Worm (Caenorhabditis elegans) whole organism, L1 larva: ENCODE data around the gene R08D7.4.
"Not testable (repeated sequence)": the region's sequence is repeated elsewhere in the genome, so short reads cannot be mapped to it uniquely, and the experiment has no call there.

Experiments used
- ama-1 ChIP-seq: fragments of 150-350 bp; optimal IDR thresholded peaks from 2 replicates; lab custom pipeline; 2014
- dpl-1 ChIP-seq, 3 experiments: fragments of 150-350 bp in 2 of 3; sonication (generic microtip) in 1 of 3; optimal IDR thresholded peaks; 2 replicates each; lab custom pipeline; 2014 to 2017; ENCODE audit warnings: missing biosample characterization in 3 of 3, missing genetic modification characterization in 3 of 3, missing genetic modification reagents in 3 of 3
- lir-3 ChIP-seq: sonication (generic microtip); optimal IDR thresholded peaks from 2 replicates; lab custom pipeline; 2016; ENCODE audit warnings: mild to moderate bottlenecking, missing genetic modification characterization, moderate library complexity, missing compliant biosample characterization; ENCODE audit not compliant: poor library complexity
- nhr-237 ChIP-seq: fragments of 150-350 bp; optimal IDR thresholded peaks from 2 replicates; lab custom pipeline; 2014; ENCODE audit warnings: missing biosample characterization, missing genetic modification characterization
- rnt-1 ChIP-seq: sonication (generic microtip); optimal IDR thresholded peaks from 2 replicates; lab custom pipeline; 2016; ENCODE audit warnings: mild to moderate bottlenecking, missing genetic modification characterization, moderate library complexity, missing compliant biosample characterization
- snpc-4 ChIP-seq: fragments of 150-350 bp; optimal IDR thresholded peaks from 2 replicates; lab custom pipeline; 2014; ENCODE audit warnings: missing biosample characterization, missing genetic modification characterization
- snu-23 ChIP-seq: sonication (generic microtip); optimal IDR thresholded peaks from 2 replicates; lab custom pipeline; 2016; ENCODE audit warnings: missing genetic modification characterization, missing compliant biosample characterization
- tbx-2 ChIP-seq: sonication (generic microtip); optimal IDR thresholded peaks from 2 replicates; lab custom pipeline; 2016; ENCODE audit warnings: missing genetic modification characterization, missing compliant biosample characterization
- tlp-1 ChIP-seq: fragments of 150-350 bp; optimal IDR thresholded peaks from 2 replicates; lab custom pipeline; 2014; ENCODE audit warnings: missing biosample characterization, missing genetic modification characterization
- ztf-4 ChIP-seq: fragments of 150-350 bp; optimal IDR thresholded peaks from 2 replicates; lab custom pipeline; 2014; ENCODE audit warnings: missing biosample characterization, missing genetic modification characterization

ce11 chrIII:8989752-8990151 is 18.1 kb downstream of the R08D7.4 start, which contains the start of gene R08D7.7:
- not testable (repeated sequence) for TF ChIP-seq tbx-2; lir-3 (tag; lab: Kevin White, UChicago); nhr-237 (tag; lab: Kevin White, UChicago); rnt-1 (tag; lab: Kevin White, UChicago); dpl-1 (GFP tag; optimal IDR thresholded peaks at IDR 0.05; lab: Kevin White, UChicago); ama-1 (lab: Kevin White, UChicago); snu-23 (GFP tag; lab: Kevin White, UChicago); snpc-4 (tag; lab: Kevin White, UChicago); tlp-1 (tag; lab: Kevin White, UChicago); ztf-4 (tag; lab: Kevin White, UChicago)
